Worm (Caenorhabditis elegans) whole organism, young adult: ENCODE results near the gene che-11.
A peak's percentile ranks its signal among the peaks of the same experiment; 100 is the strongest.

ENCODE experiments used
- egrh-3 ChIP-seq: fragments of 200-800 bp; sonication (Bioruptor generic); IDR thresholded peaks from 2 replicates; pipeline ENCODE4 v1.3.6; 2022; ENCODE audit warnings: missing genetic modification reagents, missing genetic modification characterization, missing compliant biosample characterization
- mcd-1 ChIP-seq: fragments of 200-800 bp; sonication (Bioruptor generic); IDR thresholded peaks from 2 replicates; pipeline ENCODE4 v1.3.6; 2022; ENCODE audit warnings: missing genetic modification reagents, missing genetic modification characterization, missing compliant biosample characterization

DNA sequence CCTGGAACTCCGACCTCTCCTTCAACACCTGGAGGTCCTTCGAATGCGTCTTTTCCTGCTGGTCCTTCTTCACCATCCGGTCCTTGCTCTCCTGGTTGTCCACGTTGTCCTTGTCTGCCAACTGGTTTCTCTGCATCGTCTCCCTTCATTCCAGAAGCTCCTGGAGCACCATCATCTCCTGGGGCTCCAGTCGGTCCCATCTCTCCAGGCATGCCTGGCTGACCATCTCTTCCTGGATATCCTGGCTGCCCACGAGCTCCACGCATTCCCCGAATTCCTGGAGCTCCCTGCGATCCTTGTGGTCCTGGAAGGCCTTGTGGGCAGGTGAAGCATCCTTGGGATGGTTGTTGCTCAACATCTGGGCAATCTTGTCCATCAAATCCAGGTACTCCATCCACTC lies 47.2 kb upstream of the che-11 start:
- TF ChIP-seq mcd-1 (GFP tag; lab: Robert Waterston, UW), result no peak
- TF ChIP-seq egrh-3 (GFP tag; lab: Robert Waterston, UW), result peak; percentile 70; the same call in 1 of the 2 replicates
